Fruit fly (Drosophila melanogaster): ENCODE measurements around the gene Tmtc1.

Gene Tmtc1

dm6 chr2L:2759654-2760053 is 82.1 kb downstream of the Tmtc1 start, which contains the start of the genes HemK2, Snapin and Tnpo-SR (continued):
- peak; percentile 92 for TF ChIP-seq ase (GFP tag; IDR thresholded peaks at IDR 0.05)
- peak; percentile 90 for TF ChIP-seq bab2 (GFP tag; optimal IDR thresholded peaks at IDR 0.05)
- peak; percentile 88 for TF ChIP-seq HHEX (GFP tag; optimal IDR thresholded peaks at IDR 0.05)
- TF ChIP-seq Vsx1 (GFP tag; optimal IDR thresholded peaks at IDR 0.05), result peak; percentile 84
- peak; percentile 79; the same call in 1 of the 2 replicates for TF ChIP-seq nerfin-2 (GFP tag; IDR thresholded peaks at IDR 0.05; ENCODE audit: partially characterized antibody)
- peak; percentile 96 for TF ChIP-seq zfh1 (GFP tag; IDR thresholded peaks at IDR 0.05)
- TF ChIP-seq amos (GFP tag; IDR thresholded peaks at IDR 0.05; ENCODE audit: partially characterized antibody), result peak; percentile 93
- peak; percentile 79 for TF ChIP-seq CG43689 (GFP tag; IDR thresholded peaks at IDR 0.05)
- TF ChIP-seq CG2199 (GFP tag; IDR thresholded peaks at IDR 0.05), result peak; percentile 85; the same call in 2 of the 3 replicates
- TF ChIP-seq ac (GFP tag; optimal IDR thresholded peaks at IDR 0.05), result peak; percentile 61
- peak; percentile 93 for TF ChIP-seq Hsf (GFP tag; optimal IDR thresholded peaks at IDR 0.05)
- peak; percentile 59 for TF ChIP-seq sqz (GFP tag; optimal IDR thresholded peaks at IDR 0.05)
- no peak for TF ChIP-seq fru (optimal IDR thresholded peaks at IDR 0.05)
- TF ChIP-seq CG31441 (GFP tag; IDR thresholded peaks at IDR 0.05), result peak; percentile 94
- no peak for TF ChIP-seq pan (optimal IDR thresholded peaks at IDR 0.05)
- peak in 1 of 2 experiments; percentile 95 for TF ChIP-seq pan (GFP tag; optimal IDR thresholded peaks at IDR 0.05 in 1 of 2, IDR thresholded peaks at IDR 0.05 in 1 of 2)
- TF ChIP-seq CG5953 (GFP tag; IDR thresholded peaks at IDR 0.05), result peak; percentile 79
- peak; percentile 71 for TF ChIP-seq schlank (tag; optimal IDR thresholded peaks at IDR 0.05)
- TF ChIP-seq CG9932 (GFP tag; IDR thresholded peaks at IDR 0.05), result peak; percentile 97
- peak; percentile 84 to 92 for TF ChIP-seq dpn (GFP tag; optimal IDR thresholded peaks at IDR 0.05)
- TF ChIP-seq NFAT (GFP tag; IDR thresholded peaks at IDR 0.05), result peak; percentile 94
- TF ChIP-seq salm (tag; optimal IDR thresholded peaks at IDR 0.05), result peak; percentile 77
- peak; percentile 88 for TF ChIP-seq az2 (GFP tag; optimal IDR thresholded peaks at IDR 0.05)
- TF ChIP-seq sug (tag; optimal IDR thresholded peaks at IDR 0.05), result peak; percentile 93
- TF ChIP-seq slp2 (GFP tag; optimal IDR thresholded peaks at IDR 0.05), result peak; percentile 75
- TF ChIP-seq Dref (GFP tag; IDR thresholded peaks at IDR 0.05), result peak; percentile 80
- peak; percentile 90 for TF ChIP-seq CG4730 (GFP tag; IDR thresholded peaks at IDR 0.05)
- peak; percentile 30 for TF ChIP-seq CG11398 (GFP tag; optimal IDR thresholded peaks at IDR 0.05)
- TF ChIP-seq CG15601 (tag; optimal IDR thresholded peaks at IDR 0.05), result peak; percentile 88
- TF ChIP-seq wdn (GFP tag; IDR thresholded peaks at IDR 0.05), result peak; percentile 91
- peak; percentile 85 for TF ChIP-seq BtbVII (GFP tag; optimal IDR thresholded peaks at IDR 0.05)
- peak; percentile 91 for TF ChIP-seq CG7556 (GFP tag; optimal IDR thresholded peaks at IDR 0.05)
- TF ChIP-seq cato (GFP tag; optimal IDR thresholded peaks at IDR 0.05; ENCODE audit: borderline replicate concordance), result peak; percentile 61
- TF ChIP-seq BEAF-32 (GFP tag; optimal IDR thresholded peaks at IDR 0.05), result peak; percentile 99
- TF ChIP-seq Dek (tag; optimal IDR thresholded peaks at IDR 0.05), result peak; percentile 91
- TF ChIP-seq CG17328 (GFP tag; IDR thresholded peaks at IDR 0.05), result peak; percentile 91
- peak; percentile 91 for TF ChIP-seq Max (GFP tag; optimal IDR thresholded peaks at IDR 0.05)
- peak; percentile 69 to 82 for TF ChIP-seq chif (GFP tag; optimal IDR thresholded peaks at IDR 0.05)
- peak; percentile 81 for TF ChIP-seq CG30431 (GFP tag; optimal IDR thresholded peaks at IDR 0.05)
- peak; percentile 97 for TF ChIP-seq CG16813 (GFP tag; IDR thresholded peaks at IDR 0.05; ENCODE audit: partially characterized antibody)
- TF ChIP-seq TFAM (GFP tag; optimal IDR thresholded peaks at IDR 0.05), result no peak
- peak; percentile 92 for TF ChIP-seq NfI (GFP tag; optimal IDR thresholded peaks at IDR 0.05)
- TF ChIP-seq CG10543 (GFP tag; optimal IDR thresholded peaks at IDR 0.05), result peak; percentile 95
